Fruit fly (Drosophila melanogaster): ENCODE results near the gene Cad87A.

Gene Cad87A

dm6 chr3R:11971394-11971793 lies 22.5 kb upstream of the Cad87A start, which contains the start of gene GC2:
TSS of gene GC2 (plus strand) at chr3R:11971694.
- TF ChIP-seq Rx (GFP tag; IDR thresholded peaks at IDR 0.05) = no peak

dm6 chr3R:11969217-11969616 lies 20.3 kb upstream of the Cad87A start:
- TF ChIP-seq Bteb2 (GFP tag; optimal IDR thresholded peaks at IDR 0.05) (no peak), CG3281 (GFP tag; optimal IDR thresholded peaks at IDR 0.05) (peak; percentile 8), CG10959 (GFP tag; IDR thresholded peaks at IDR 0.05) (no peak), Mes4 (GFP tag; optimal IDR thresholded peaks at IDR 0.05) (no peak), CG5953 (GFP tag; IDR thresholded peaks at IDR 0.05) (no peak), gcm (GFP tag; optimal IDR thresholded peaks at IDR 0.05) (no peak), gcm2 (GFP tag; optimal IDR thresholded peaks at IDR 0.05) (no peak), CG14050 (GFP tag; IDR thresholded peaks at IDR 0.05) (peak; percentile 8; the same call in 1 of the 3 replicates), Hr51 (GFP tag; optimal IDR thresholded peaks at IDR 0.05) (peak in 1 of 2 experiments; percentile 18), insv (GFP tag; optimal IDR thresholded peaks at IDR 0.05) (no peak), NfI (GFP tag; optimal IDR thresholded peaks at IDR 0.05) (peak; percentile 3), CG32767 (GFP tag; IDR thresholded peaks at IDR 0.05) (no peak), CoRest (tag; optimal IDR thresholded peaks at IDR 0.05) (peak; percentile 48), CG2116 (GFP tag; optimal IDR thresholded peaks at IDR 0.05) (no peak), CG30403 (GFP tag; optimal IDR thresholded peaks at IDR 0.05) (peak; percentile 24), CG15073 (GFP tag; optimal IDR thresholded peaks at IDR 0.05) (no peak), CG8924 (tag; optimal IDR thresholded peaks at IDR 0.05) (no peak), gem (tag; optimal IDR thresholded peaks at IDR 0.05) (peak; percentile 34), CG9817 (tag; optimal IDR thresholded peaks at IDR 0.05) (peak; percentile 24), CG17385 (GFP tag; optimal IDR thresholded peaks at IDR 0.05) (peak; percentile 18), dysf (GFP tag; IDR thresholded peaks at IDR 0.05) (0 out of 3 replicates have a peak, but pooled peaks have one; percentile 13), CG9932 (GFP tag; IDR thresholded peaks at IDR 0.05) (no peak), btn (GFP tag; optimal IDR thresholded peaks at IDR 0.05) (no peak), CG15269 (tag; optimal IDR thresholded peaks at IDR 0.05) (peak; percentile 48), ind (GFP tag; optimal IDR thresholded peaks at IDR 0.05) (no peak), CG14014 (GFP tag; IDR thresholded peaks at IDR 0.05) (0 out of 2 replicates have a peak, but pooled peaks have one; percentile 18), grau (tag; optimal IDR thresholded peaks at IDR 0.05) (peak; percentile 79), gsb (GFP tag; IDR thresholded peaks at IDR 0.05) (no peak), Spps (tag; optimal IDR thresholded peaks at IDR 0.05) (no peak), CG2712 (tag; optimal IDR thresholded peaks at IDR 0.05) (no peak), HLH4C (GFP tag; IDR thresholded peaks at IDR 0.05; ENCODE audit: partially characterized antibody) (no peak), Meics (GFP tag; optimal IDR thresholded peaks at IDR 0.05) (no peak), Med (GFP tag) (peak; percentile 80), HLH3B (GFP tag; IDR thresholded peaks at IDR 0.05) (no peak), Atf6 (GFP tag; IDR thresholded peaks at IDR 0.05) (peak; percentile 59; the same call in 1 of the 2 replicates), BEAF-32 (GFP tag; optimal IDR thresholded peaks at IDR 0.05) (no peak), row (GFP tag; IDR thresholded peaks at IDR 0.05) (peak; percentile 45; the same call in 2 of the 3 replicates), ci (GFP tag; IDR thresholded peaks at IDR 0.05) (no peak), PHDP (tag; optimal IDR thresholded peaks at IDR 0.05) (peak; percentile 19), slbo (GFP tag; IDR thresholded peaks at IDR 0.05) (peak; percentile 43), dmrt11E (tag; optimal IDR thresholded peaks at IDR 0.05) (no peak), CG18011 (GFP tag; optimal IDR thresholded peaks at IDR 0.05) (no peak), lilli (GFP tag; optimal IDR thresholded peaks at IDR 0.05) (peak; percentile 23), CG10267 (tag; optimal IDR thresholded peaks at IDR 0.05) (no peak), nerfin-2 (GFP tag; IDR thresholded peaks at IDR 0.05; ENCODE audit: partially characterized antibody) (no peak), CG13424 (tag; optimal IDR thresholded peaks at IDR 0.05) (peak; percentile 30), CG8290 (GFP tag; optimal IDR thresholded peaks at IDR 0.05) (no peak), CG8290 (tag; optimal IDR thresholded peaks at IDR 0.05) (no peak)

Measured in whole organism, embryonic.